Fruit fly (Drosophila melanogaster) whole organism, embryonic: ENCODE results near the gene Gpdh3.

Experiments used
- Bdp1 ChIP-seq: fragments of 200-800 bp; sonication (Bioruptor generic); optimal IDR thresholded peaks from 3 replicates; lab custom pipeline; 2016; ENCODE audit warnings: missing biosample characterization, missing genetic modification characterization
- CG10959 ChIP-seq: fragments of 200-800 bp; sonication (Bioruptor generic); IDR thresholded peaks from 2 replicates; pipeline ENCODE4 v1.3.6; 2022; ENCODE audit warnings: missing biosample characterization, missing genetic modification characterization
- CG10979 ChIP-seq: fragments of 200-800 bp; sonication (Bioruptor generic); optimal IDR thresholded peaks from 2 replicates; lab custom pipeline; 2018; ENCODE audit warnings: missing biosample characterization, mild to moderate bottlenecking, missing genetic modification characterization, moderate library complexity
- CG11695 ChIP-seq: fragments of 200-800 bp; sonication (Bioruptor generic); IDR thresholded peaks from 3 replicates; pipeline ENCODE4 v1.3.6; 2022; ENCODE audit warnings: missing biosample characterization, missing genetic modification characterization
- CG12104 ChIP-seq: fragments of 200-800 bp; sonication (Bioruptor generic); optimal IDR thresholded peaks from 3 replicates; lab custom pipeline; 2016; ENCODE audit warnings: missing biosample characterization, missing genetic modification characterization
- CG12744 ChIP-seq: fragments of 200-800 bp; sonication (Bioruptor generic); optimal IDR thresholded peaks from 2 replicates; lab custom pipeline; 2016; ENCODE audit warnings: missing biosample characterization, missing genetic modification characterization
- CG13123 ChIP-seq: fragments of 200-800 bp; sonication (Bioruptor generic); optimal IDR thresholded peaks from 2 replicates; lab custom pipeline; 2016; ENCODE audit warnings: missing biosample characterization, missing genetic modification characterization
- CG1603 ChIP-seq: fragments of 200-800 bp; sonication (Bioruptor generic); optimal IDR thresholded peaks from 2 replicates; lab custom pipeline; 2019; ENCODE audit warnings: missing biosample characterization, mild to moderate bottlenecking, missing genetic modification characterization, moderate library complexity
- CG1647 ChIP-seq: fragments of 200-800 bp; sonication (Bioruptor generic); optimal IDR thresholded peaks from 3 replicates; lab custom pipeline; 2016; ENCODE audit warnings: missing biosample characterization, missing genetic modification characterization
- CG16779 ChIP-seq: fragments of 200-800 bp; sonication (Bioruptor generic); IDR thresholded peaks from 2 replicates; pipeline ENCODE4 v1.3.6; 2022; ENCODE audit warnings: missing biosample characterization, missing genetic modification characterization
- CG17328 ChIP-seq: fragments of 200-800 bp; sonication (Bioruptor generic); IDR thresholded peaks from 2 replicates; pipeline ENCODE4 v1.3.6; 2022; ENCODE audit warnings: missing biosample characterization, missing genetic modification characterization
- CG1832 ChIP-seq: fragments of 200-800 bp; sonication (Bioruptor generic); optimal IDR thresholded peaks from 2 replicates; lab custom pipeline; 2017; ENCODE audit warnings: missing biosample characterization, mild to moderate bottlenecking, missing genetic modification characterization, inconsistent platforms
- CG31365 ChIP-seq: fragments of 200-800 bp; sonication (Bioruptor generic); optimal IDR thresholded peaks from 2 replicates; lab custom pipeline; 2018; ENCODE audit warnings: missing biosample characterization, mild to moderate bottlenecking, missing genetic modification characterization
- CG3281 ChIP-seq: fragments of 200-800 bp; sonication (Bioruptor generic); optimal IDR thresholded peaks from 3 replicates; lab custom pipeline; 2017; ENCODE audit warnings: missing biosample characterization, mild to moderate bottlenecking, missing genetic modification characterization
- CG5245 ChIP-seq: fragments of 200-800 bp; sonication (Bioruptor generic); optimal IDR thresholded peaks from 3 replicates; lab custom pipeline; 2016; ENCODE audit warnings: missing biosample characterization, missing genetic modification characterization
- CG6854 ChIP-seq: fragments of 200-800 bp; sonication (Bioruptor generic); optimal IDR thresholded peaks from 3 replicates; lab custom pipeline; 2017; ENCODE audit warnings: missing biosample characterization, mild to moderate bottlenecking, missing genetic modification characterization
- CG7556 ChIP-seq: fragments of 200-800 bp; sonication (Bioruptor generic); optimal IDR thresholded peaks from 2 replicates; lab custom pipeline; 2017; ENCODE audit warnings: missing biosample characterization, mild to moderate bottlenecking, missing genetic modification characterization
- CG8359 ChIP-seq: fragments of 200-800 bp; sonication (Bioruptor generic); optimal IDR thresholded peaks from 2 replicates; lab custom pipeline; 2017; ENCODE audit warnings: missing biosample characterization, mild to moderate bottlenecking, missing genetic modification characterization, borderline replicate concordance
- CG8388 ChIP-seq: fragments of 200-800 bp; sonication (Bioruptor generic); optimal IDR thresholded peaks from 2 replicates; lab custom pipeline; 2019; ENCODE audit warnings: missing biosample characterization, mild to moderate bottlenecking, missing genetic modification characterization, moderate library complexity
- Drgx ChIP-seq: fragments of 200-800 bp; sonication (Bioruptor generic); IDR thresholded peaks from 2 replicates; pipeline ENCODE4 v1.3.6; 2022; ENCODE audit warnings: missing biosample characterization, missing genetic modification characterization
- Elba2 ChIP-seq: fragments of 200-800 bp; sonication (Bioruptor generic); optimal IDR thresholded peaks from 3 replicates; lab custom pipeline; 2016; ENCODE audit warnings: missing biosample characterization, missing genetic modification characterization
- GATAe ChIP-seq: fragments of 200-800 bp; sonication (Bioruptor generic); conservative IDR thresholded peaks from 2 replicates; pipeline ENCODE4 v1.3.6; 2022; ENCODE audit warnings: missing biosample characterization, missing genetic modification characterization
- H15 ChIP-seq: fragments of 200-800 bp; sonication (Bioruptor generic); IDR thresholded peaks from 3 replicates; pipeline ENCODE4 v1.3.6; 2022; ENCODE audit warnings: missing biosample characterization, missing genetic modification characterization
- Hmr ChIP-seq: fragments of 200-800 bp; sonication (Bioruptor generic); optimal IDR thresholded peaks from 3 replicates; lab custom pipeline; 2017; ENCODE audit warnings: mild to moderate bottlenecking, missing biosample characterization, missing genetic modification reagents, missing genetic modification characterization
- MESR4 ChIP-seq: fragments of 200-800 bp; sonication (Bioruptor generic); optimal IDR thresholded peaks from 2 replicates; lab custom pipeline; 2018; ENCODE audit warnings: missing biosample characterization, mild to moderate bottlenecking, missing genetic modification characterization, moderate library complexity
- MTF-1 ChIP-seq: fragments of 200-800 bp; sonication (Bioruptor generic); optimal IDR thresholded peaks from 2 replicates; lab custom pipeline; 2018; ENCODE audit warnings: missing biosample characterization, mild to moderate bottlenecking, missing genetic modification characterization, borderline replicate concordance
- PHDP ChIP-seq: fragments of 200-800 bp; sonication (Bioruptor generic); optimal IDR thresholded peaks from 3 replicates; lab custom pipeline; 2018; ENCODE audit warnings: missing biosample characterization, mild to moderate bottlenecking, missing genetic modification characterization, moderate library complexity
- Poxn ChIP-seq: fragments of 200-800 bp; sonication (Bioruptor generic); IDR thresholded peaks from 2 replicates; pipeline ENCODE4 v1.3.6; 2022; ENCODE audit warnings: missing biosample characterization, missing genetic modification characterization
- aop ChIP-seq: fragments of 200-800 bp; sonication (Bioruptor generic); IDR thresholded peaks from 2 replicates; pipeline ENCODE4 v1.3.6; 2022; ENCODE audit warnings: missing biosample characterization, missing genetic modification characterization
- chif ChIP-seq, 2 experiments: fragments of 200-800 bp; sonication (Bioruptor generic); optimal IDR thresholded peaks; 3 replicates each; lab custom pipeline; 2016; ENCODE audit warnings: missing biosample characterization in 2 of 2, missing genetic modification characterization in 2 of 2
- chinmo ChIP-seq: fragments of 200-800 bp; sonication (Bioruptor generic); IDR thresholded peaks from 4 replicates; pipeline ENCODE4 v1.3.6; 2022; ENCODE audit warnings: missing biosample characterization, missing genetic modification characterization; ENCODE audit not compliant: partially characterized antibody
- h ChIP-seq: fragments of >200 bp; optimal IDR thresholded peaks from 2 replicates; lab custom pipeline; 2017
- kah ChIP-seq: fragments of 200-800 bp; sonication (Bioruptor generic); optimal IDR thresholded peaks from 2 replicates; lab custom pipeline; 2018; ENCODE audit warnings: missing biosample characterization, mild to moderate bottlenecking, missing genetic modification characterization
- kay ChIP-seq: fragments of 200-800 bp; sonication (Bioruptor generic); optimal IDR thresholded peaks from 2 replicates; lab custom pipeline; 2016; ENCODE audit warnings: missing biosample characterization, missing genetic modification characterization
- klu ChIP-seq: fragments of 200-800 bp; sonication (Bioruptor generic); IDR thresholded peaks from 2 replicates; pipeline ENCODE4 v1.3.6; 2022; ENCODE audit warnings: missing biosample characterization, missing genetic modification characterization
- maf-S ChIP-seq: fragments of 200-800 bp; sonication (Bioruptor generic); optimal IDR thresholded peaks from 2 replicates; lab custom pipeline; 2016; ENCODE audit warnings: missing biosample characterization, missing genetic modification characterization
- mam ChIP-seq: fragments of 200-800 bp; sonication (Bioruptor generic); optimal IDR thresholded peaks from 3 replicates; lab custom pipeline; 2016; ENCODE audit warnings: missing biosample characterization, missing genetic modification characterization
- phol ChIP-seq: fragments of 200-800 bp; sonication (Bioruptor generic); optimal IDR thresholded peaks from 3 replicates; lab custom pipeline; 2018; ENCODE audit warnings: missing biosample characterization, mild to moderate bottlenecking, missing genetic modification characterization, moderate library complexity
- salm ChIP-seq: fragments of 200-800 bp; sonication (Bioruptor generic); optimal IDR thresholded peaks from 2 replicates; lab custom pipeline; 2018; ENCODE audit warnings: missing biosample characterization, mild to moderate bottlenecking, missing genetic modification characterization
- sens ChIP-seq: fragments of 200-800 bp; sonication (Bioruptor generic); peaks from one replicate; lab custom pipeline; 2016; ENCODE audit warnings: missing biosample characterization, missing genetic modification characterization
- tup ChIP-seq: fragments of 200-800 bp; sonication (Bioruptor generic); optimal IDR thresholded peaks from 2 replicates; lab custom pipeline; 2016; ENCODE audit warnings: missing biosample characterization, mild to moderate bottlenecking, missing genetic modification characterization, moderate library complexity
- wek ChIP-seq: fragments of 200-800 bp; sonication (Bioruptor generic); optimal IDR thresholded peaks from 3 replicates; lab custom pipeline; 2018; ENCODE audit warnings: missing biosample characterization, mild to moderate bottlenecking, missing genetic modification characterization, moderate library complexity
- zfh1 ChIP-seq: fragments of 200-800 bp; sonication (Bioruptor generic); IDR thresholded peaks from 3 replicates; pipeline ENCODE4 v1.3.6; 2022; ENCODE audit warnings: missing biosample characterization, missing genetic modification characterization

Gpdh3 gene

dm6 chr3R:22368777-22369214, 13.0 kb upstream of the Gpdh3 start (continued):
- TF ChIP-seq CG11695 (peak; percentile 61; the same call in 2 of the 3 replicates), CG7556 (GFP tag; lab: Kevin White, UChicago) (peak; percentile 80), aop (GFP tag; lab: Robert Waterston, UW) (no peak), CG31365 (tag; lab: Kevin White, UChicago) (no peak), CG8388 (GFP tag; lab: Kevin White, UChicago) (no peak), CG12744 (GFP tag; lab: Kevin White, UChicago) (no peak), CG1647 (GFP tag; lab: Kevin White, UChicago) (peak; percentile 24), maf-S (GFP tag; lab: Kevin White, UChicago) (no peak), CG10959 (no peak), mam (GFP tag; lab: Kevin White, UChicago) (peak; percentile 71), kah (GFP tag; lab: Kevin White, UChicago) (no peak), wek (GFP tag; lab: Kevin White, UChicago) (no peak), Bdp1 (GFP tag; lab: Kevin White, UChicago) (peak; percentile 3), H15 (GFP tag; lab: Robert Waterston, UW) (peak; percentile 29; the same call in 1 of the 3 replicates), PHDP (tag; lab: Kevin White, UChicago) (peak; percentile 59), CG5245 (GFP tag; lab: Kevin White, UChicago) (peak; percentile 32), CG8359 (peak; percentile 19), CG17328 (GFP tag; lab: Robert Waterston, UW) (peak; percentile 74), Elba2 (GFP tag; lab: Kevin White, UChicago) (no peak), CG13123 (GFP tag; lab: Kevin White, UChicago) (no peak), MESR4 (GFP tag; lab: Kevin White, UChicago) (no peak), CG6854 (GFP tag; lab: Kevin White, UChicago) (peak; percentile 46), CG12104 (GFP tag; lab: Kevin White, UChicago) (peak; percentile 40), salm (tag; lab: Kevin White, UChicago) (no peak), Poxn (GFP tag; lab: Robert Waterston, UW) (peak; percentile 65; the same call in 1 of the 2 replicates), Hmr (peak; percentile 85), CG16779 (GFP tag; lab: Robert Waterston, UW) (0 out of 2 replicates have a peak, but pooled peaks have one; percentile 10), zfh1 (GFP tag; lab: Robert Waterston, UW) (peak; percentile 65; the same call in 2 of the 3 replicates), chinmo (no peak), h (lab: Kevin White, UChicago) (no peak), phol (peak; percentile 46), kay (GFP tag; lab: Kevin White, UChicago) (peak; percentile 60), Drgx (peak; percentile 62), CG3281 (GFP tag; lab: Kevin White, UChicago) (peak; percentile 69), GATAe (GFP tag; lab: Robert Waterston, UW) (peak; percentile 13; the same call in 1 of the 2 replicates), MTF-1 (GFP tag; lab: Kevin White, UChicago) (no peak)

- TF ChIP-seq CG1603 (tag; lab: Kevin White, UChicago) (no peak), klu (GFP tag; lab: Robert Waterston, UW) (no peak), sens (GFP tag; lab: Kevin White, UChicago) (peak; percentile 0), chif (GFP tag; optimal IDR thresholded peaks at IDR 0.05; lab: Kevin White, UChicago) (no peak), tup (GFP tag; lab: Kevin White, UChicago) (no peak), CG10979 (tag; lab: Kevin White, UChicago) (no peak), CG1832 (GFP tag; lab: Kevin White, UChicago) (no peak)
Observed at dm6 chr3R:22372535-22372934, 9.3 kb upstream of the Gpdh3 start, which contains the start of gene CG7069. CG7069 (plus strand) TSS chr3R:22372835.
